Fruit fly (Drosophila melanogaster): Measurements from ENCODE around the gene mri.

Gene mri

dm6 chr3L:246644-247199 is 46.7 kb downstream of the mri start (continued):
- TF ChIP-seq jing (GFP tag; optimal IDR thresholded peaks at IDR 0.05), result no peak
- no peak for TF ChIP-seq CG12299 (tag; optimal IDR thresholded peaks at IDR 0.05)
- TF ChIP-seq bigmax (GFP tag; optimal IDR thresholded peaks at IDR 0.05), result peak; percentile 54
- TF ChIP-seq Antp (GFP tag; optimal IDR thresholded peaks at IDR 0.05), result peak; percentile 52
- TF ChIP-seq psq (GFP tag; optimal IDR thresholded peaks at IDR 0.05), result no peak
- no peak for TF ChIP-seq sqz (GFP tag; optimal IDR thresholded peaks at IDR 0.05)
- no peak for TF ChIP-seq bcd (GFP tag; optimal IDR thresholded peaks at IDR 0.05)
- no peak for TF ChIP-seq dan (GFP tag; IDR thresholded peaks at IDR 0.05)
- TF ChIP-seq Drgx (GFP tag; IDR thresholded peaks at IDR 0.05), result no peak
- peak; percentile 17 for TF ChIP-seq p53 (GFP tag; optimal IDR thresholded peaks at IDR 0.05)
- TF ChIP-seq CG3838 (GFP tag; optimal IDR thresholded peaks at IDR 0.05), result no peak
- TF ChIP-seq Bteb2 (GFP tag; optimal IDR thresholded peaks at IDR 0.05), result no peak
- no peak for TF ChIP-seq Hey (tag; optimal IDR thresholded peaks at IDR 0.05)
- peak; percentile 34 for TF ChIP-seq Dip3 (GFP tag; optimal IDR thresholded peaks at IDR 0.05)
- no peak for TF ChIP-seq pnt (GFP tag; optimal IDR thresholded peaks at IDR 0.05)
- TF ChIP-seq CG7372 (GFP tag; IDR thresholded peaks at IDR 0.05), result no peak
- TF ChIP-seq CG13123 (GFP tag; optimal IDR thresholded peaks at IDR 0.05), result no peak
- peak; percentile 43 for TF ChIP-seq da (GFP tag; optimal IDR thresholded peaks at IDR 0.05)
- no peak for TF ChIP-seq Ravus (GFP tag; IDR thresholded peaks at IDR 0.05)
- TF ChIP-seq Dad (GFP tag; optimal IDR thresholded peaks at IDR 0.05), result peak; percentile 66
- peak; percentile 100 for TF ChIP-seq Nf-YC (tag; optimal IDR thresholded peaks at IDR 0.05)
- no peak for TF ChIP-seq gcm2 (GFP tag; optimal IDR thresholded peaks at IDR 0.05)
- TF ChIP-seq Atf3 (GFP tag; optimal IDR thresholded peaks at IDR 0.05), result peak; percentile 53
- TF ChIP-seq Hr78 (GFP tag; optimal IDR thresholded peaks at IDR 0.05), result no peak
- no peak for TF ChIP-seq Blimp-1 (GFP tag; optimal IDR thresholded peaks at IDR 0.05)
- no peak for TF ChIP-seq CG11398 (GFP tag; optimal IDR thresholded peaks at IDR 0.05)
- peak; percentile 45; the same call in 1 of the 2 replicates for TF ChIP-seq gsb (GFP tag; IDR thresholded peaks at IDR 0.05)
- no peak for TF ChIP-seq HHEX (GFP tag; optimal IDR thresholded peaks at IDR 0.05)
- no peak for TF ChIP-seq CG6813 (GFP tag; optimal IDR thresholded peaks at IDR 0.05)
- TF ChIP-seq H2.0 (GFP tag; IDR thresholded peaks at IDR 0.05), result no peak; the same call in none of the 2 replicates
- TF ChIP-seq CG17568 (GFP tag; optimal IDR thresholded peaks at IDR 0.05), result no peak
- TF ChIP-seq CG4282 (GFP tag; optimal IDR thresholded peaks at IDR 0.05), result no peak
- peak; percentile 81 for TF ChIP-seq CG42726 (GFP tag; IDR thresholded peaks at IDR 0.05; ENCODE audit: partially characterized antibody)
- TF ChIP-seq ara (GFP tag; IDR thresholded peaks at IDR 0.05), result no peak
- TF ChIP-seq row (GFP tag; IDR thresholded peaks at IDR 0.05), result peak; percentile 50
- no peak for TF ChIP-seq CG31224 (GFP tag; IDR thresholded peaks at IDR 0.05)
- TF ChIP-seq Usf (GFP tag; optimal IDR thresholded peaks at IDR 0.05), result no peak
- no peak for TF ChIP-seq run (tag; optimal IDR thresholded peaks at IDR 0.05)
- TF ChIP-seq CG14441 (GFP tag; IDR thresholded peaks at IDR 0.05), result 0 out of 2 replicates have a peak, but pooled peaks have one; percentile 29
- TF ChIP-seq H15 (GFP tag; IDR thresholded peaks at IDR 0.05), result 0 out of 3 replicates have a peak, but pooled peaks have one; percentile 40
- peak; percentile 98 for TF ChIP-seq Myb (GFP tag; optimal IDR thresholded peaks at IDR 0.05)
- no peak for TF ChIP-seq ranshi (GFP tag; IDR thresholded peaks at IDR 0.05)
- no peak for TF ChIP-seq ind (GFP tag; optimal IDR thresholded peaks at IDR 0.05)
- no peak for TF ChIP-seq CG17385 (GFP tag; optimal IDR thresholded peaks at IDR 0.05)
- TF ChIP-seq CG32532 (GFP tag; IDR thresholded peaks at IDR 0.05), result peak; percentile 37
- peak; percentile 79 for TF ChIP-seq sens (GFP tag)
- peak; percentile 47; the same call in 1 of the 3 replicates for TF ChIP-seq ken (GFP tag; IDR thresholded peaks at IDR 0.05)
- TF ChIP-seq CG14050 (GFP tag; IDR thresholded peaks at IDR 0.05), result no peak; the same call in 2 of the 3 replicates
- TF ChIP-seq hbn (GFP tag; IDR thresholded peaks at IDR 0.05; ENCODE audit: partially characterized antibody), result peak; percentile 26; the same call in 1 of the 2 replicates
- TF ChIP-seq Dbx (GFP tag; IDR thresholded peaks at IDR 0.05), result peak; percentile 77; the same call in 2 of the 3 replicates
- no peak for TF ChIP-seq Asciz (GFP tag; optimal IDR thresholded peaks at IDR 0.05)

Measured in whole organism, embryonic.